Worm (Caenorhabditis elegans) whole organism, L4 larva: ENCODE results near the gene cat-1.

Source experiments
- F37D6.2 ChIP-seq: sonication (generic microtip); optimal IDR thresholded peaks from 2 replicates; lab custom pipeline; 2016; ENCODE audit warnings: mild to moderate bottlenecking, missing genetic modification characterization, missing compliant biosample characterization
- F44E2.7 ChIP-seq: fragments of 200-800 bp; sonication (Bioruptor generic); IDR thresholded peaks from 2 replicates; pipeline ENCODE4 v2.1.2; 2022; ENCODE audit warnings: missing genetic modification characterization, missing compliant biosample characterization
- T20F7.1 ChIP-seq: fragments of 200-800 bp; sonication (Bioruptor generic); optimal IDR thresholded peaks from 2 replicates; lab custom pipeline; 2018; ENCODE audit warnings: mild to moderate bottlenecking, missing genetic modification characterization, missing compliant biosample characterization
- Y105C5A.15 ChIP-seq: fragments of 200-800 bp; sonication (Bioruptor generic); IDR thresholded peaks from 2 replicates; pipeline ENCODE4 v1.3.6; 2022; ENCODE audit warnings: missing genetic modification characterization, missing compliant biosample characterization
- Y48G9A.11 ChIP-seq: fragments of 200-800 bp; sonication (Bioruptor generic); IDR thresholded peaks from 2 replicates; pipeline ENCODE4 v1.3.6; 2022; ENCODE audit warnings: missing genetic modification reagents, missing genetic modification characterization, missing compliant biosample characterization
- Y5F2A.4 ChIP-seq: fragments of 200-800 bp; sonication (Bioruptor generic); optimal IDR thresholded peaks from 2 replicates; lab custom pipeline; 2018; ENCODE audit warnings: mild to moderate bottlenecking, missing genetic modification characterization, missing compliant biosample characterization
- ZK337.2 ChIP-seq: fragments of 200-800 bp; sonication (Bioruptor generic); IDR thresholded peaks from 2 replicates; pipeline ENCODE4 v1.3.6; 2022; ENCODE audit warnings: missing genetic modification reagents, missing genetic modification characterization, missing compliant biosample characterization
- ZK546.5 ChIP-seq, 2 experiments: sonication (generic microtip); optimal IDR thresholded peaks; 2 replicates each; lab custom pipeline; 2017; ENCODE audit warnings: missing biosample characterization in 2 of 2, missing genetic modification characterization in 2 of 2
- aha-1 ChIP-seq: fragments of 150-350 bp; peaks from one replicate; lab custom pipeline; 2014; ENCODE audit warnings: missing biosample characterization, missing genetic modification characterization
- arid-1 ChIP-seq: fragments of 200-800 bp; sonication (Bioruptor generic); conservative IDR thresholded peaks from 2 replicates; pipeline ENCODE4 v1.3.6; 2022; ENCODE audit warnings: missing genetic modification reagents, missing genetic modification characterization, missing compliant biosample characterization
- attf-4 ChIP-seq: sonication (generic microtip); optimal IDR thresholded peaks from 3 replicates; lab custom pipeline; 2017; ENCODE audit warnings: missing biosample characterization, missing genetic modification characterization
- ceh-32 ChIP-seq: sonication (generic microtip); optimal IDR thresholded peaks from 2 replicates; lab custom pipeline; 2016; ENCODE audit warnings: mild to moderate bottlenecking, missing genetic modification characterization, missing compliant biosample characterization; ENCODE audit not compliant: poor library complexity
- ceh-44 ChIP-seq: fragments of 200-800 bp; sonication (Bioruptor generic); IDR thresholded peaks from 2 replicates; pipeline ENCODE4 v1.3.6; 2022; ENCODE audit warnings: missing genetic modification reagents, missing genetic modification characterization, missing compliant biosample characterization
- ceh-62 ChIP-seq: sonication (generic microtip); optimal IDR thresholded peaks from 2 replicates; lab custom pipeline; 2017; ENCODE audit warnings: missing biosample characterization, missing genetic modification characterization
- ceh-82 ChIP-seq: sonication (generic microtip); optimal IDR thresholded peaks from 2 replicates; lab custom pipeline; 2017; ENCODE audit warnings: missing biosample characterization, missing genetic modification characterization
- daf-19 ChIP-seq: fragments of 200-800 bp; sonication (Bioruptor generic); conservative IDR thresholded peaks from 2 replicates; pipeline ENCODE4 v1.3.6; 2022; ENCODE audit warnings: missing genetic modification characterization, missing compliant biosample characterization
- dpl-1 ChIP-seq: fragments of 150-350 bp; optimal IDR thresholded peaks from 2 replicates; lab custom pipeline; 2014; ENCODE audit warnings: missing biosample characterization, missing genetic modification reagents, missing genetic modification characterization
- duxl-1 ChIP-seq: sonication (generic microtip); optimal IDR thresholded peaks from 2 replicates; lab custom pipeline; 2016; ENCODE audit warnings: mild to moderate bottlenecking, missing genetic modification characterization, moderate library complexity, missing compliant biosample characterization; ENCODE audit not compliant: poor library complexity
- egl-43 ChIP-seq: fragments of 200-800 bp; sonication (Bioruptor generic); IDR thresholded peaks from 2 replicates; pipeline ENCODE4 v1.3.6; 2022; ENCODE audit warnings: missing genetic modification reagents, missing genetic modification characterization, missing compliant biosample characterization
- fos-1 ChIP-seq: fragments of 150-350 bp; optimal IDR thresholded peaks from 2 replicates; lab custom pipeline; 2014; ENCODE audit warnings: missing biosample characterization, missing genetic modification characterization
- hif-1 ChIP-seq, 2 experiments: sonication (generic microtip); optimal IDR thresholded peaks; 2 replicates each; lab custom pipeline; 2016 to 2017; ENCODE audit warnings: missing compliant biosample characterization in 2 of 2, missing genetic modification characterization in 2 of 2, missing genetic modification reagents in 2 of 2, missing genotype in 2 of 2, mild to moderate bottlenecking in 1 of 2
- hmg-1.1 ChIP-seq: fragments of 200-800 bp; sonication (Bioruptor generic); IDR thresholded peaks from 2 replicates; pipeline ENCODE4 v1.3.6; 2022; ENCODE audit warnings: missing genetic modification reagents, missing genetic modification characterization, missing compliant biosample characterization
- lin-13 ChIP-seq: fragments of 150-350 bp; optimal IDR thresholded peaks from 2 replicates; lab custom pipeline; 2014; ENCODE audit warnings: missing biosample characterization, missing genetic modification reagents, missing genetic modification characterization
- lin-15B ChIP-seq: fragments of 150-350 bp; sonication (generic microtip); optimal IDR thresholded peaks from 3 replicates; lab custom pipeline; 2014; ENCODE audit warnings: missing biosample characterization, missing genetic modification characterization
- lin-29 ChIP-seq: fragments of 200-800 bp; sonication (Bioruptor generic); IDR thresholded peaks from 2 replicates; pipeline ENCODE4 v1.3.6; 2022; ENCODE audit warnings: missing genetic modification reagents, missing genetic modification characterization, missing compliant biosample characterization
- lin-39 ChIP-seq: fragments of 150-350 bp; optimal IDR thresholded peaks from 2 replicates; lab custom pipeline; 2014; ENCODE audit warnings: missing biosample characterization, missing genetic modification reagents, missing genetic modification characterization
- lir-3 ChIP-seq: sonication (generic microtip); optimal IDR thresholded peaks from 2 replicates; lab custom pipeline; 2016; ENCODE audit warnings: mild to moderate bottlenecking, missing genetic modification characterization, missing compliant biosample characterization
- mep-1 ChIP-seq: fragments of 150-350 bp; sonication (generic microtip); optimal IDR thresholded peaks from 3 replicates; lab custom pipeline; 2014; ENCODE audit warnings: missing biosample characterization, missing genetic modification characterization
- mes-2 ChIP-seq: sonication (generic microtip); optimal IDR thresholded peaks from 2 replicates; lab custom pipeline; 2016; ENCODE audit warnings: missing genotype, mild to moderate bottlenecking, missing genetic modification characterization, missing compliant biosample characterization; ENCODE audit not compliant: poor library complexity, severe bottlenecking
- mxl-2 ChIP-seq: fragments of 200-800 bp; sonication (Bioruptor generic); conservative IDR thresholded peaks from 2 replicates; pipeline ENCODE4 v1.3.6; 2022; ENCODE audit warnings: missing genetic modification reagents, missing genetic modification characterization, missing compliant biosample characterization
- nhr-102 ChIP-seq: sonication (generic microtip); optimal IDR thresholded peaks from 2 replicates; lab custom pipeline; 2016; ENCODE audit warnings: mild to moderate bottlenecking, missing genetic modification characterization, moderate library complexity, missing compliant biosample characterization
- nhr-11 ChIP-seq: fragments of 150-350 bp; optimal IDR thresholded peaks from 2 replicates; lab custom pipeline; 2014; ENCODE audit warnings: missing biosample characterization, missing genetic modification characterization
- nhr-111 ChIP-seq: fragments of 200-800 bp; sonication (Bioruptor generic); optimal IDR thresholded peaks from 2 replicates; lab custom pipeline; 2018; ENCODE audit warnings: mild to moderate bottlenecking, missing genetic modification characterization, missing compliant biosample characterization
- nhr-25 ChIP-seq: sonication (generic microtip); optimal IDR thresholded peaks from 2 replicates; lab custom pipeline; 2017; ENCODE audit warnings: missing genetic modification characterization, mild to moderate bottlenecking, missing compliant biosample characterization, antibody characterized with exemption, moderate library complexity, borderline replicate concordance; ENCODE audit not compliant: insufficient read depth
- nhr-41 ChIP-seq: fragments of 200-800 bp; sonication (Bioruptor generic); IDR thresholded peaks from 2 replicates; pipeline ENCODE4 v1.3.6; 2022; ENCODE audit warnings: missing genetic modification reagents, missing genetic modification characterization, missing compliant biosample characterization
- nhr-6 ChIP-seq: fragments of 150-350 bp; optimal IDR thresholded peaks from 2 replicates; lab custom pipeline; 2014; ENCODE audit warnings: missing biosample characterization, missing genetic modification characterization
- nhr-77 ChIP-seq: fragments of 150-350 bp; optimal IDR thresholded peaks from 2 replicates; lab custom pipeline; 2014; ENCODE audit warnings: missing biosample characterization, missing genetic modification characterization
- rbr-2 ChIP-seq: sonication (generic microtip); optimal IDR thresholded peaks from 2 replicates; lab custom pipeline; 2016; ENCODE audit warnings: missing genotype, missing genetic modification characterization, missing compliant biosample characterization
- sdz-12 ChIP-seq: fragments of 200-800 bp; sonication (Bioruptor generic); optimal IDR thresholded peaks from 2 replicates; lab custom pipeline; 2018; ENCODE audit warnings: mild to moderate bottlenecking, missing genetic modification characterization, missing compliant biosample characterization
- skn-1 ChIP-seq: fragments of 150-350 bp; optimal IDR thresholded peaks from 2 replicates; lab custom pipeline; 2014; ENCODE audit warnings: missing biosample characterization, missing genetic modification characterization
- snpc-1.2 ChIP-seq: fragments of 200-800 bp; sonication (Bioruptor generic); IDR thresholded peaks from 2 replicates; pipeline ENCODE4 v1.3.6; 2022; ENCODE audit warnings: missing genetic modification reagents, missing genetic modification characterization, missing compliant biosample characterization
- snpc-4 ChIP-seq: fragments of 150-350 bp; optimal IDR thresholded peaks from 2 replicates; lab custom pipeline; 2014; ENCODE audit warnings: missing biosample characterization, missing genetic modification characterization
- spr-3 ChIP-seq: fragments of 200-800 bp; sonication (Bioruptor generic); optimal IDR thresholded peaks from 2 replicates; lab custom pipeline; 2018; ENCODE audit warnings: mild to moderate bottlenecking, missing genetic modification characterization, missing compliant biosample characterization
- tag-97 ChIP-seq: fragments of 200-800 bp; sonication (Bioruptor generic); IDR thresholded peaks from 2 replicates; pipeline ENCODE4 v1.3.6; 2022; ENCODE audit warnings: missing genetic modification characterization, missing compliant biosample characterization
- unc-62 ChIP-seq, 3 experiments: fragments of 150-350 bp in 1 of 3; sonication (generic microtip); optimal IDR thresholded peaks in 2 of 3; peaks in 1 of 3; 1 replicate in 1 of 3; 2 replicates in 2 of 3; lab custom pipeline; 2014 to 2017; ENCODE audit warnings: missing biosample characterization in 3 of 3, missing genetic modification characterization in 3 of 3, missing genetic modification reagents in 3 of 3, missing genotype in 1 of 3
- zag-1 ChIP-seq: fragments of 150-350 bp; optimal IDR thresholded peaks from 2 replicates; lab custom pipeline; 2014; ENCODE audit warnings: missing biosample characterization, missing genetic modification characterization
- zfp-3 ChIP-seq: fragments of 200-800 bp; sonication (Bioruptor generic); conservative IDR thresholded peaks from 2 replicates; pipeline ENCODE4 v1.3.6; 2022; ENCODE audit warnings: missing genetic modification reagents, missing genetic modification characterization, missing compliant biosample characterization
- zip-11 ChIP-seq: fragments of 200-800 bp; sonication (Bioruptor generic); IDR thresholded peaks from 2 replicates; pipeline ENCODE4 v1.3.6; 2022; ENCODE audit warnings: missing genetic modification characterization, missing compliant biosample characterization
- zip-2 ChIP-seq: fragments of 150-350 bp; optimal IDR thresholded peaks from 2 replicates; lab custom pipeline; 2014; ENCODE audit warnings: missing biosample characterization, missing genetic modification characterization
- ztf-11 ChIP-seq: fragments of 150-350 bp; optimal IDR thresholded peaks from 2 replicates; lab custom pipeline; 2014; ENCODE audit warnings: missing biosample characterization, missing genetic modification characterization
- ztf-7 ChIP-seq: fragments of 150-350 bp; optimal IDR thresholded peaks from 2 replicates; lab custom pipeline; 2014; ENCODE audit warnings: missing biosample characterization, missing genetic modification characterization

Gene cat-1

ce11 chrX:5707809-5708208 lies 2.7 kb downstream of the cat-1 start (continued):
- no peak for TF ChIP-seq F37D6.2 (tag; lab: Kevin White, UChicago)
- no peak for TF ChIP-seq lin-13 (GFP tag; lab: Kevin White, UChicago)
- TF ChIP-seq ztf-7 (tag; lab: Kevin White, UChicago): peak; percentile 47
- no peak for TF ChIP-seq zip-2 (tag; lab: Kevin White, UChicago)
- TF ChIP-seq ceh-62 (tag; lab: Kevin White, UChicago): no peak
- TF ChIP-seq duxl-1 (tag; lab: Kevin White, UChicago): peak; percentile 38
- no peak for TF ChIP-seq ZK546.5 (tag; optimal IDR thresholded peaks at IDR 0.05; lab: Kevin White, UChicago)
- no peak for TF ChIP-seq dpl-1 (GFP tag; lab: Kevin White, UChicago)
- no peak for TF ChIP-seq attf-4
- peak; percentile 82 for TF ChIP-seq Y105C5A.15
- TF ChIP-seq hif-1 (tag; optimal IDR thresholded peaks at IDR 0.05; lab: Kevin White, UChicago): peak in 1 of 2 experiments; percentile 35
- TF ChIP-seq lin-15B (tag; lab: Kevin White, UChicago): no peak
- TF ChIP-seq tag-97 (GFP tag; lab: Robert Waterston, UW): no peak
- no peak for TF ChIP-seq ceh-32 (tag; lab: Kevin White, UChicago)
- TF ChIP-seq zag-1: no peak
- peak; percentile 77; the same call in 1 of the 2 replicates for TF ChIP-seq nhr-41 (GFP tag; lab: Robert Waterston, UW)
- TF ChIP-seq nhr-6 (tag; lab: Kevin White, UChicago): no peak
- TF ChIP-seq sdz-12 (GFP tag; lab: Kevin White, UChicago): no peak
- TF ChIP-seq arid-1 (GFP tag; lab: Robert Waterston, UW): peak; percentile 93
- TF ChIP-seq ztf-11 (tag; lab: Kevin White, UChicago): no peak
- no peak for TF ChIP-seq fos-1 (tag; lab: Kevin White, UChicago)
- TF ChIP-seq daf-19 (GFP tag; lab: Robert Waterston, UW): peak; percentile 77
- TF ChIP-seq lir-3: peak; percentile 65
- 0 out of 2 replicates have a peak, but pooled peaks have one; percentile 50 for TF ChIP-seq lin-29 (GFP tag; lab: Robert Waterston, UW)
- peak; percentile 92 for TF ChIP-seq F44E2.7 (GFP tag; lab: Robert Waterston, UW)
- TF ChIP-seq zfp-3: peak; percentile 73; the same call in 1 of the 2 replicates
- TF ChIP-seq Y5F2A.4: peak; percentile 68
- no peak for TF ChIP-seq ceh-82 (tag; lab: Kevin White, UChicago)
- TF ChIP-seq nhr-77 (tag; lab: Kevin White, UChicago): no peak
- peak; percentile 69 for TF ChIP-seq mep-1 (tag; lab: Kevin White, UChicago)
- no peak for TF ChIP-seq lin-39 (tag; lab: Kevin White, UChicago)
- TF ChIP-seq nhr-11 (tag; lab: Kevin White, UChicago): no peak
- TF ChIP-seq Y48G9A.11 (GFP tag; lab: Robert Waterston, UW): peak; percentile 82
- no peak for TF ChIP-seq snpc-4 (tag; lab: Kevin White, UChicago)
- no peak for TF ChIP-seq zip-11 (GFP tag; lab: Robert Waterston, UW)
- TF ChIP-seq mes-2: peak; percentile 81
- peak; percentile 43 for TF ChIP-seq spr-3 (GFP tag; lab: Kevin White, UChicago)
- peak; percentile 69; the same call in 1 of the 2 replicates for TF ChIP-seq ceh-44 (GFP tag; lab: Robert Waterston, UW)
- TF ChIP-seq T20F7.1 (GFP tag; lab: Kevin White, UChicago): no peak
- no peak for TF ChIP-seq mxl-2 (GFP tag; lab: Robert Waterston, UW)
- no peak for TF ChIP-seq unc-62 (GFP tag; optimal IDR thresholded peaks at IDR 0.05 in 1 of 2; lab: Kevin White, UChicago)
- no peak for TF ChIP-seq unc-62 (tag; optimal IDR thresholded peaks at IDR 0.05; lab: Kevin White, UChicago)
- peak; percentile 73 for TF ChIP-seq aha-1 (tag; lab: Kevin White, UChicago)
- peak; percentile 48; the same call in 1 of the 2 replicates for TF ChIP-seq ZK337.2 (GFP tag; lab: Robert Waterston, UW)
- TF ChIP-seq nhr-102 (tag; lab: Kevin White, UChicago): peak; percentile 62
- TF ChIP-seq skn-1 (tag; lab: Kevin White, UChicago): no peak
- no peak for TF ChIP-seq nhr-25 (tag; lab: Kevin White, UChicago)
- peak; percentile 95 for TF ChIP-seq hmg-1.1 (GFP tag; lab: Robert Waterston, UW)
- peak; percentile 62 for TF ChIP-seq nhr-111
- TF ChIP-seq rbr-2 (tag; lab: Kevin White, UChicago): peak; percentile 64
- peak; percentile 98 for TF ChIP-seq egl-43 (GFP tag; lab: Robert Waterston, UW)
- peak; percentile 89 for TF ChIP-seq snpc-1.2
